Worm (Caenorhabditis elegans) whole organism, L2 larva: ENCODE measurements around the gene str-240.

ENCODE experiments used
- C34F6.9 ChIP-seq: fragments of 150-350 bp; optimal IDR thresholded peaks from 2 replicates; lab custom pipeline; 2014; ENCODE audit warnings: missing biosample characterization, missing genetic modification characterization
- F13H6.1 ChIP-seq: sonication (generic microtip); optimal IDR thresholded peaks from 2 replicates; lab custom pipeline; 2016; ENCODE audit warnings: missing genetic modification characterization, missing compliant biosample characterization
- R02D3.7 ChIP-seq: fragments of 150-350 bp; optimal IDR thresholded peaks from 2 replicates; lab custom pipeline; 2014; ENCODE audit warnings: missing biosample characterization, missing genetic modification characterization
- Y55F3AM.14 ChIP-seq: fragments of 200-800 bp; sonication (Bioruptor generic); optimal IDR thresholded peaks from 2 replicates; lab custom pipeline; 2018; ENCODE audit warnings: mild to moderate bottlenecking, missing genetic modification characterization, missing compliant biosample characterization
- ZK546.5 ChIP-seq: sonication (generic microtip); optimal IDR thresholded peaks from 2 replicates; lab custom pipeline; 2017; ENCODE audit warnings: missing biosample characterization, missing genetic modification characterization
- alr-1 ChIP-seq: fragments of 150-350 bp; optimal IDR thresholded peaks from 2 replicates; lab custom pipeline; 2014; ENCODE audit warnings: missing biosample characterization, missing genetic modification characterization
- aly-2 ChIP-seq: fragments of 150-350 bp; optimal IDR thresholded peaks from 2 replicates; lab custom pipeline; 2014; ENCODE audit warnings: missing biosample characterization, missing genetic modification characterization
- ama-1 ChIP-seq: fragments of 150-350 bp; optimal IDR thresholded peaks from 2 replicates; lab custom pipeline; 2018; ENCODE audit warnings: inconsistent platforms
- blmp-1 ChIP-seq: sonication (generic microtip); optimal IDR thresholded peaks from 2 replicates; lab custom pipeline; 2017; ENCODE audit warnings: missing genetic modification characterization, mild to moderate bottlenecking, missing compliant biosample characterization, antibody characterized with exemption, moderate library complexity; ENCODE audit not compliant: insufficient read depth
- ceh-16 ChIP-seq: fragments of 150-350 bp; optimal IDR thresholded peaks from 2 replicates; lab custom pipeline; 2014; ENCODE audit warnings: missing biosample characterization, missing genetic modification characterization
- ceh-82 ChIP-seq: fragments of 150-350 bp; optimal IDR thresholded peaks from 2 replicates; lab custom pipeline; 2014; ENCODE audit warnings: missing biosample characterization, missing genetic modification characterization
- crh-2 ChIP-seq: sonication (generic microtip); optimal IDR thresholded peaks from 2 replicates; lab custom pipeline; 2017; ENCODE audit warnings: missing biosample characterization, missing genetic modification characterization
- dmd-4 ChIP-seq: sonication (generic microtip); optimal IDR thresholded peaks from 2 replicates; lab custom pipeline; 2017; ENCODE audit warnings: missing biosample characterization, missing genetic modification characterization
- egl-27 ChIP-seq: sonication (generic microtip); optimal IDR thresholded peaks from 3 replicates; lab custom pipeline; 2017; ENCODE audit warnings: missing biosample characterization, missing genetic modification reagents, missing genetic modification characterization
- elt-1 ChIP-seq: fragments of 150-350 bp; optimal IDR thresholded peaks from 2 replicates; lab custom pipeline; 2014; ENCODE audit warnings: missing biosample characterization, missing genetic modification characterization
- elt-3 ChIP-seq: sonication (generic microtip); optimal IDR thresholded peaks from 2 replicates; lab custom pipeline; 2017; ENCODE audit warnings: missing biosample characterization, missing genetic modification characterization
- fos-1 ChIP-seq: fragments of 150-350 bp; optimal IDR thresholded peaks from 2 replicates; lab custom pipeline; 2014; ENCODE audit warnings: missing biosample characterization, missing genetic modification characterization
- gmeb-1 ChIP-seq: fragments of 150-350 bp; optimal IDR thresholded peaks from 2 replicates; lab custom pipeline; 2014; ENCODE audit warnings: missing biosample characterization, missing genetic modification characterization
- lin-11 ChIP-seq: fragments of 150-350 bp; sonication (generic microtip); optimal IDR thresholded peaks from 2 replicates; lab custom pipeline; 2014; ENCODE audit warnings: missing biosample characterization, missing genetic modification characterization, inconsistent platforms, mixed read lengths
- lin-13 ChIP-seq: fragments of 150-350 bp; optimal IDR thresholded peaks from 2 replicates; lab custom pipeline; 2014; ENCODE audit warnings: missing biosample characterization, missing genetic modification reagents, missing genetic modification characterization
- lin-39 ChIP-seq: fragments of 150-350 bp; optimal IDR thresholded peaks from 2 replicates; lab custom pipeline; 2014; ENCODE audit warnings: missing biosample characterization, missing genetic modification reagents, missing genetic modification characterization
- lsy-2 ChIP-seq, 2 experiments: fragments of 150-350 bp in 1 of 2; sonication (generic microtip) in 1 of 2; optimal IDR thresholded peaks; 2 replicates each; lab custom pipeline; 2014 to 2017; ENCODE audit warnings: missing biosample characterization in 2 of 2, missing genetic modification characterization in 2 of 2
- mab-5 ChIP-seq: fragments of 150-350 bp; optimal IDR thresholded peaks from 2 replicates; lab custom pipeline; 2014; ENCODE audit warnings: missing biosample characterization, missing genetic modification characterization
- mbf-1 ChIP-seq: sonication (generic microtip); optimal IDR thresholded peaks from 2 replicates; lab custom pipeline; 2017; ENCODE audit warnings: missing biosample characterization, missing genetic modification characterization
- mdl-1 ChIP-seq, 2 experiments: fragments of 150-350 bp in 1 of 2; sonication (generic microtip) in 1 of 2; optimal IDR thresholded peaks; 2 replicates each; lab custom pipeline; 2017; ENCODE audit warnings: missing biosample characterization in 2 of 2, missing genetic modification characterization in 2 of 2
- nhr-10 ChIP-seq: sonication (generic microtip); optimal IDR thresholded peaks from 2 replicates; lab custom pipeline; 2017; ENCODE audit warnings: missing biosample characterization, missing genetic modification characterization
- nhr-11 ChIP-seq: fragments of 150-350 bp; optimal IDR thresholded peaks from 2 replicates; lab custom pipeline; 2014; ENCODE audit warnings: missing biosample characterization, missing genetic modification characterization
- nhr-12 ChIP-seq: fragments of 150-350 bp; optimal IDR thresholded peaks from 2 replicates; lab custom pipeline; 2014; ENCODE audit warnings: missing biosample characterization, missing genetic modification characterization
- nhr-129 ChIP-seq: fragments of 150-350 bp; optimal IDR thresholded peaks from 2 replicates; lab custom pipeline; 2014; ENCODE audit warnings: missing biosample characterization, missing genetic modification characterization
- nhr-21 ChIP-seq: fragments of 150-350 bp; optimal IDR thresholded peaks from 2 replicates; lab custom pipeline; 2014; ENCODE audit warnings: missing biosample characterization, missing genetic modification characterization
- nhr-23 ChIP-seq: fragments of 150-350 bp; optimal IDR thresholded peaks from 2 replicates; lab custom pipeline; 2014; ENCODE audit warnings: missing biosample characterization, missing genetic modification reagents, missing genetic modification characterization
- nhr-237 ChIP-seq: fragments of 150-350 bp; optimal IDR thresholded peaks from 2 replicates; lab custom pipeline; 2014; ENCODE audit warnings: missing biosample characterization, missing genetic modification characterization
- nhr-25 ChIP-seq: fragments of 150-350 bp; sonication (generic microtip); optimal IDR thresholded peaks from 3 replicates; lab custom pipeline; 2014; ENCODE audit warnings: missing biosample characterization, missing genetic modification characterization
- nhr-6 ChIP-seq: fragments of 150-350 bp; optimal IDR thresholded peaks from 2 replicates; lab custom pipeline; 2014; ENCODE audit warnings: missing biosample characterization, missing genetic modification characterization
- nhr-77 ChIP-seq: fragments of 150-350 bp; optimal IDR thresholded peaks from 2 replicates; lab custom pipeline; 2014; ENCODE audit warnings: missing biosample characterization, missing genetic modification characterization
- peb-1 ChIP-seq: fragments of 150-350 bp; optimal IDR thresholded peaks from 2 replicates; lab custom pipeline; 2014; ENCODE audit warnings: missing biosample characterization, missing genetic modification characterization
- sem-4 ChIP-seq: fragments of 150-350 bp; optimal IDR thresholded peaks from 2 replicates; lab custom pipeline; 2014; ENCODE audit warnings: missing biosample characterization, missing genetic modification reagents, missing genetic modification characterization
- skn-1 ChIP-seq: sonication (generic microtip); optimal IDR thresholded peaks from 2 replicates; lab custom pipeline; 2017; ENCODE audit warnings: missing biosample characterization, missing genetic modification characterization
- sma-3 ChIP-seq: sonication (generic microtip); optimal IDR thresholded peaks from 2 replicates; lab custom pipeline; 2016; ENCODE audit warnings: missing genetic modification reagents, missing genetic modification characterization, missing compliant biosample characterization
- sma-9 ChIP-seq, 2 experiments: fragments of 150-350 bp in 1 of 2; sonication (generic microtip) in 1 of 2; optimal IDR thresholded peaks; 2 replicates each; lab custom pipeline; 2014 to 2016; ENCODE audit warnings: missing genetic modification characterization in 2 of 2, mild to moderate bottlenecking in 1 of 2, missing biosample characterization in 1 of 2, missing compliant biosample characterization in 1 of 2, missing genetic modification reagents in 1 of 2, moderate library complexity in 1 of 2
- snpc-4 ChIP-seq: fragments of 150-350 bp; optimal IDR thresholded peaks from 2 replicates; lab custom pipeline; 2014; ENCODE audit warnings: missing biosample characterization, missing genetic modification characterization
- unc-39 ChIP-seq: fragments of 150-350 bp; optimal IDR thresholded peaks from 2 replicates; lab custom pipeline; 2014; ENCODE audit warnings: missing biosample characterization, missing genetic modification characterization
- unc-55 ChIP-seq: fragments of 150-350 bp; sonication (generic microtip); optimal IDR thresholded peaks from 3 replicates; lab custom pipeline; 2014; ENCODE audit warnings: missing biosample characterization, missing genetic modification reagents, missing genetic modification characterization
- unc-62 ChIP-seq: fragments of 150-350 bp; optimal IDR thresholded peaks from 2 replicates; lab custom pipeline; 2014; ENCODE audit warnings: missing biosample characterization, missing genetic modification reagents, missing genetic modification characterization
- zag-1 ChIP-seq: fragments of 150-350 bp; optimal IDR thresholded peaks from 2 replicates; lab custom pipeline; 2014; ENCODE audit warnings: missing biosample characterization, missing genetic modification characterization
- ztf-1 ChIP-seq: fragments of 200-800 bp; sonication (Bioruptor generic); conservative IDR thresholded peaks from 2 replicates; pipeline ENCODE4 v1.3.6; 2022; ENCODE audit warnings: missing genetic modification characterization, missing compliant biosample characterization
- ztf-11 ChIP-seq: sonication (generic microtip); optimal IDR thresholded peaks from 2 replicates; lab custom pipeline; 2017; ENCODE audit warnings: missing biosample characterization, missing genetic modification characterization
- ztf-4 ChIP-seq: fragments of 150-350 bp; optimal IDR thresholded peaks from 2 replicates; lab custom pipeline; 2014; ENCODE audit warnings: missing biosample characterization, missing genetic modification characterization

Gene str-240

ce11 chrV:1471977-1472376 lies 49.8 kb downstream of the str-240 start:
- no peak for TF ChIP-seq C34F6.9 (tag; lab: Kevin White, UChicago)
- TF ChIP-seq nhr-11 (tag; lab: Kevin White, UChicago), result no peak
- no peak for TF ChIP-seq gmeb-1 (tag; lab: Kevin White, UChicago)
- peak; percentile 31 for TF ChIP-seq sma-9 (GFP tag; optimal IDR thresholded peaks at IDR 0.05; lab: Kevin White, UChicago)
- no peak for TF ChIP-seq sma-9 (tag; optimal IDR thresholded peaks at IDR 0.05; lab: Kevin White, UChicago)
- TF ChIP-seq elt-3, result no peak

ce11 chrV:1471078-1471969 lies 50.4 kb downstream of the str-240 start:
- TF ChIP-seq nhr-12 (tag; lab: Kevin White, UChicago) (no peak), dmd-4 (tag; lab: Kevin White, UChicago) (no peak), lin-13 (GFP tag; lab: Kevin White, UChicago) (peak; percentile 87), unc-62 (GFP tag; lab: Kevin White, UChicago) (no peak), lin-11 (tag; lab: Kevin White, UChicago) (peak; percentile 14), Y55F3AM.14 (GFP tag; lab: Kevin White, UChicago) (no peak), snpc-4 (tag; lab: Kevin White, UChicago) (no peak), nhr-21 (tag; lab: Kevin White, UChicago) (peak; percentile 58), F13H6.1 (peak; percentile 44), sem-4 (no peak), unc-39 (tag; lab: Kevin White, UChicago) (no peak), mab-5 (tag; lab: Kevin White, UChicago) (peak; percentile 43), gmeb-1 (tag; lab: Kevin White, UChicago) (peak; percentile 91), ztf-4 (tag; lab: Kevin White, UChicago) (peak; percentile 32), ztf-11 (tag; lab: Kevin White, UChicago) (no peak), nhr-6 (tag; lab: Kevin White, UChicago) (peak; percentile 50), alr-1 (tag; lab: Kevin White, UChicago) (no peak), fos-1 (tag; lab: Kevin White, UChicago) (peak; percentile 63), nhr-10 (tag; lab: Kevin White, UChicago) (no peak), nhr-237 (no peak), nhr-129 (tag; lab: Kevin White, UChicago) (peak; percentile 13), nhr-25 (tag; lab: Kevin White, UChicago) (peak; percentile 74), ceh-16 (tag; lab: Kevin White, UChicago) (no peak), ceh-82 (no peak), ztf-1 (no peak), lin-39 (tag; lab: Kevin White, UChicago) (no peak), crh-2 (tag; lab: Kevin White, UChicago) (peak; percentile 72), elt-1 (tag; lab: Kevin White, UChicago) (no peak), zag-1 (tag; lab: Kevin White, UChicago) (peak; percentile 53), mdl-1 (tag; optimal IDR thresholded peaks at IDR 0.05; lab: Kevin White, UChicago) (peak in 1 of 2 experiments; percentile 10), ZK546.5 (no peak), lsy-2 (tag; optimal IDR thresholded peaks at IDR 0.05; lab: Kevin White, UChicago) (peak in 1 of 2 experiments; percentile 82), C34F6.9 (tag; lab: Kevin White, UChicago) (peak; percentile 87), blmp-1 (tag; lab: Kevin White, UChicago) (no peak), R02D3.7 (tag; lab: Kevin White, UChicago) (no peak), mbf-1 (tag; lab: Kevin White, UChicago) (no peak), elt-3 (no peak), egl-27 (tag; lab: Kevin White, UChicago) (no peak), ama-1 (lab: Kevin White, UChicago) (no peak), nhr-23 (no peak), nhr-77 (tag; lab: Kevin White, UChicago) (no peak), aly-2 (tag; lab: Kevin White, UChicago) (no peak), skn-1 (tag; lab: Kevin White, UChicago) (peak; percentile 86), sma-3 (peak; percentile 70), unc-55 (peak; percentile 96), nhr-11 (tag; lab: Kevin White, UChicago) (no peak), peb-1 (no peak), sma-9 (GFP tag; optimal IDR thresholded peaks at IDR 0.05; lab: Kevin White, UChicago) (peak; percentile 25), sma-9 (tag; optimal IDR thresholded peaks at IDR 0.05; lab: Kevin White, UChicago) (no peak)
